Worm (Caenorhabditis elegans) whole organism, L4 larva: ENCODE data around the gene xpf-1.

Experiments used
- ceh-28 ChIP-seq: fragments of 150-350 bp; optimal IDR thresholded peaks from 2 replicates; lab custom pipeline; 2014; ENCODE audit warnings: missing biosample characterization, missing genetic modification reagents, missing genetic modification characterization
- ces-1 ChIP-seq: fragments of 150-350 bp; sonication (generic microtip); optimal IDR thresholded peaks from 4 replicates; lab custom pipeline; 2014; ENCODE audit warnings: missing biosample characterization, missing genetic modification reagents, missing genetic modification characterization
- nhr-102 ChIP-seq: sonication (generic microtip); optimal IDR thresholded peaks from 2 replicates; lab custom pipeline; 2016; ENCODE audit warnings: mild to moderate bottlenecking, missing genetic modification characterization, moderate library complexity, missing compliant biosample characterization
- nhr-237 ChIP-seq: sonication (generic microtip); optimal IDR thresholded peaks from 2 replicates; lab custom pipeline; 2017; ENCODE audit warnings: missing biosample characterization, missing genetic modification characterization
- nhr-77 ChIP-seq: fragments of 150-350 bp; optimal IDR thresholded peaks from 2 replicates; lab custom pipeline; 2014; ENCODE audit warnings: missing biosample characterization, missing genetic modification characterization
- pha-4 ChIP-seq, 2 experiments: fragments of 150-350 bp in 1 of 2; fragments of 200-800 bp in 1 of 2; sonication (Bioruptor generic) in 1 of 2; IDR thresholded peaks in 1 of 2; optimal IDR thresholded peaks in 1 of 2; 2 replicates each; pipeline versions ENCODE4 v1.3.6 to Lab custom; 2014 to 2022; ENCODE audit warnings: missing genetic modification characterization in 2 of 2, missing genetic modification reagents in 2 of 2, missing biosample characterization in 1 of 2, missing compliant biosample characterization in 1 of 2
- snpc-4 ChIP-seq: fragments of 150-350 bp; optimal IDR thresholded peaks from 2 replicates; lab custom pipeline; 2014; ENCODE audit warnings: missing biosample characterization, missing genetic modification characterization

ce11 chrII:11700200-11700599 is 4.2 kb downstream of the xpf-1 start, which contains the start of gene inos-1:
- TF ChIP-seq ces-1 (GFP tag; lab: Kevin White, UChicago) (no peak), snpc-4 (tag; lab: Kevin White, UChicago) (no peak), nhr-237 (tag; lab: Kevin White, UChicago) (no peak), pha-4 (GFP tag; IDR thresholded peaks at IDR 0.05; lab: Robert Waterston, UW) (no peak), pha-4 (tag; optimal IDR thresholded peaks at IDR 0.05; lab: Kevin White, UChicago) (no peak), nhr-77 (tag; lab: Kevin White, UChicago) (no peak), ceh-28 (no peak), nhr-102 (no peak)
